Fruit fly (Drosophila melanogaster): ENCODE measurements around the gene Pur-alpha.

The Pur-alpha gene

dm6 chr4:558456-558855 lies 640 bp downstream of the Pur-alpha start:
- TF ChIP-seq Pif1A (GFP tag; optimal IDR thresholded peaks at IDR 0.05) (peak; percentile 4), CG15710 (tag; optimal IDR thresholded peaks at IDR 0.05) (no peak), CG13204 (GFP tag; optimal IDR thresholded peaks at IDR 0.05) (no peak), EcR (GFP tag; optimal IDR thresholded peaks at IDR 0.05) (no peak), D1 (tag; optimal IDR thresholded peaks at IDR 0.05) (no peak), CG32121 (GFP tag; IDR thresholded peaks at IDR 0.05) (no peak), Pif1B (GFP tag; optimal IDR thresholded peaks at IDR 0.05) (no peak)

- no peak for TF ChIP-seq CG17806 (tag; optimal IDR thresholded peaks at IDR 0.05)
- TF ChIP-seq CG8159 (tag; optimal IDR thresholded peaks at IDR 0.05) = no peak
- no peak for TF ChIP-seq gl (tag; optimal IDR thresholded peaks at IDR 0.05)
- no peak for TF ChIP-seq CG15710 (tag; optimal IDR thresholded peaks at IDR 0.05)
- no peak for TF ChIP-seq CG32121 (GFP tag; IDR thresholded peaks at IDR 0.05)
- TF ChIP-seq Ets98B (GFP tag; IDR thresholded peaks at IDR 0.05) = no peak
- no peak for TF ChIP-seq D1 (tag; optimal IDR thresholded peaks at IDR 0.05)
- no peak for TF ChIP-seq CG10348 (GFP tag; IDR thresholded peaks at IDR 0.05)
- TF ChIP-seq Snoo (tag; optimal IDR thresholded peaks at IDR 0.05) = no peak
- TF ChIP-seq CG9948 (tag; optimal IDR thresholded peaks at IDR 0.05) = no peak
- TF ChIP-seq rn (GFP tag; IDR thresholded peaks at IDR 0.05) = no peak
- no peak for TF ChIP-seq EcR (GFP tag; optimal IDR thresholded peaks at IDR 0.05)
- TF ChIP-seq Pif1B (GFP tag; optimal IDR thresholded peaks at IDR 0.05) = no peak
- no peak for TF ChIP-seq CG12605 (GFP tag; IDR thresholded peaks at IDR 0.05)
- TF ChIP-seq CG13204 (GFP tag; optimal IDR thresholded peaks at IDR 0.05) = no peak
- no peak for TF ChIP-seq CG4496 (GFP tag; IDR thresholded peaks at IDR 0.05)
- no peak for TF ChIP-seq CG34367 (tag; optimal IDR thresholded peaks at IDR 0.05)
- TF ChIP-seq Pif1A (GFP tag; optimal IDR thresholded peaks at IDR 0.05) = no peak
- TF ChIP-seq CG8301 (tag; optimal IDR thresholded peaks at IDR 0.05) = no peak
- no peak for TF ChIP-seq CG14655 (GFP tag; optimal IDR thresholded peaks at IDR 0.05)
Measured at dm6 chr4:567285-567684, 9.5 kb downstream of the Pur-alpha start.

dm6 chr4:570404-571302 lies 12.8 kb downstream of the Pur-alpha start:
- TF ChIP-seq CG8301 (tag; optimal IDR thresholded peaks at IDR 0.05) (no peak), CG32121 (GFP tag; IDR thresholded peaks at IDR 0.05) (no peak), CG10348 (GFP tag; IDR thresholded peaks at IDR 0.05) (no peak), CG13204 (GFP tag; optimal IDR thresholded peaks at IDR 0.05) (no peak), CG14655 (GFP tag; optimal IDR thresholded peaks at IDR 0.05) (no peak), Ets98B (GFP tag; IDR thresholded peaks at IDR 0.05) (no peak), CG15710 (tag; optimal IDR thresholded peaks at IDR 0.05) (no peak), Pif1A (GFP tag; optimal IDR thresholded peaks at IDR 0.05) (no peak), CG17806 (tag; optimal IDR thresholded peaks at IDR 0.05) (no peak), Snoo (tag; optimal IDR thresholded peaks at IDR 0.05) (no peak), rn (GFP tag; IDR thresholded peaks at IDR 0.05) (no peak), D1 (tag; optimal IDR thresholded peaks at IDR 0.05) (no peak), CG4496 (GFP tag; IDR thresholded peaks at IDR 0.05) (no peak), CG34367 (tag; optimal IDR thresholded peaks at IDR 0.05) (no peak), fd96Ca (GFP tag; IDR thresholded peaks at IDR 0.05) (no peak), gl (tag; optimal IDR thresholded peaks at IDR 0.05) (no peak)

dm6 chr4:571504-572268 lies 13.9 kb downstream of the Pur-alpha start, which contains the start of the genes ND-49 and Ephrin:
Gene ND-49, minus strand, starts transcription at chr4:571554.
Gene Ephrin, plus strand, starts transcription at chr4:571755.
- TF ChIP-seq D1 (tag; optimal IDR thresholded peaks at IDR 0.05) (peak; percentile 16), Pif1A (GFP tag; optimal IDR thresholded peaks at IDR 0.05) (peak; percentile 7), CG15710 (tag; optimal IDR thresholded peaks at IDR 0.05) (no peak)

- no peak for TF ChIP-seq gl (tag; optimal IDR thresholded peaks at IDR 0.05)
- TF ChIP-seq D1 (tag; optimal IDR thresholded peaks at IDR 0.05) = no peak
- TF ChIP-seq Snoo (tag; optimal IDR thresholded peaks at IDR 0.05) = no peak
- no peak for TF ChIP-seq CG10348 (GFP tag; IDR thresholded peaks at IDR 0.05)
- TF ChIP-seq CG14655 (GFP tag; optimal IDR thresholded peaks at IDR 0.05) = no peak
- TF ChIP-seq Pif1A (GFP tag; optimal IDR thresholded peaks at IDR 0.05) = no peak
- no peak for TF ChIP-seq CG12605 (GFP tag; IDR thresholded peaks at IDR 0.05)
- TF ChIP-seq CG15710 (tag; optimal IDR thresholded peaks at IDR 0.05) = no peak
- TF ChIP-seq CG4496 (GFP tag; IDR thresholded peaks at IDR 0.05) = no peak
Measured at dm6 chr4:576439-576838, 18.6 kb downstream of the Pur-alpha start.

- TF ChIP-seq Snoo (tag; optimal IDR thresholded peaks at IDR 0.05) = no peak
Measured at dm6 chr4:582836-583235, 25.0 kb downstream of the Pur-alpha start, which contains the start of gene CG1909. Gene CG1909, plus strand, starts transcription at chr4:583108.

Data from whole organism, pupa.